Worm (Caenorhabditis elegans) whole organism, L4 larva: ENCODE measurements around the gene cdr-4.

Experiments used
- Y5F2A.4 ChIP-seq: fragments of 200-800 bp; sonication (Bioruptor generic); optimal IDR thresholded peaks from 2 replicates; lab custom pipeline; 2018; ENCODE audit warnings: mild to moderate bottlenecking, missing genetic modification characterization, missing compliant biosample characterization
- aly-2 ChIP-seq: sonication (generic microtip); optimal IDR thresholded peaks from 2 replicates; lab custom pipeline; 2018; ENCODE audit warnings: missing biosample characterization, missing genetic modification characterization
- cey-2 ChIP-seq: sonication (generic microtip); optimal IDR thresholded peaks from 3 replicates; lab custom pipeline; 2017; ENCODE audit warnings: missing genetic modification characterization, mild to moderate bottlenecking, missing compliant biosample characterization, antibody characterized with exemption, borderline replicate concordance; ENCODE audit not compliant: insufficient read depth
- daf-16 ChIP-seq, 3 experiments: sonication (generic microtip); optimal IDR thresholded peaks; 2 replicates each; lab custom pipeline; 2016 to 2017; ENCODE audit warnings: missing genetic modification characterization in 3 of 3, missing genetic modification reagents in 3 of 3, mild to moderate bottlenecking in 2 of 3, missing compliant biosample characterization in 2 of 3, missing biosample characterization in 1 of 3, moderate library complexity in 1 of 3
- gei-8 ChIP-seq: fragments of 200-800 bp; sonication (Bioruptor generic); optimal IDR thresholded peaks from 2 replicates; lab custom pipeline; 2018; ENCODE audit warnings: mild to moderate bottlenecking, missing genetic modification characterization, missing compliant biosample characterization
- lin-39 ChIP-seq: fragments of 150-350 bp; optimal IDR thresholded peaks from 2 replicates; lab custom pipeline; 2014; ENCODE audit warnings: missing biosample characterization, missing genetic modification reagents, missing genetic modification characterization
- mdl-1 ChIP-seq, 2 experiments: fragments of 150-350 bp in 1 of 2; sonication (generic microtip) in 1 of 2; optimal IDR thresholded peaks; 2 replicates each; lab custom pipeline; 2014 to 2017; ENCODE audit warnings: missing biosample characterization in 2 of 2, missing genetic modification characterization in 2 of 2
- nhr-25 ChIP-seq: sonication (generic microtip); optimal IDR thresholded peaks from 2 replicates; lab custom pipeline; 2017; ENCODE audit warnings: missing genetic modification characterization, mild to moderate bottlenecking, missing compliant biosample characterization, antibody characterized with exemption, moderate library complexity, borderline replicate concordance; ENCODE audit not compliant: insufficient read depth
- nhr-28 ChIP-seq: fragments of 150-350 bp; optimal IDR thresholded peaks from 2 replicates; lab custom pipeline; 2014; ENCODE audit warnings: missing biosample characterization, missing genetic modification characterization
- pha-4 ChIP-seq, 2 experiments: fragments of 150-350 bp in 1 of 2; fragments of 200-800 bp in 1 of 2; sonication (Bioruptor generic) in 1 of 2; IDR thresholded peaks in 1 of 2; optimal IDR thresholded peaks in 1 of 2; 2 replicates each; pipeline versions ENCODE4 v1.3.6 to Lab custom; 2014 to 2022; ENCODE audit warnings: missing genetic modification characterization in 2 of 2, missing genetic modification reagents in 2 of 2, missing biosample characterization in 1 of 2, missing compliant biosample characterization in 1 of 2
- snpc-1.2 ChIP-seq: fragments of 200-800 bp; sonication (Bioruptor generic); IDR thresholded peaks from 2 replicates; pipeline ENCODE4 v1.3.6; 2022; ENCODE audit warnings: missing genetic modification reagents, missing genetic modification characterization, missing compliant biosample characterization
- snpc-4 ChIP-seq: fragments of 150-350 bp; optimal IDR thresholded peaks from 2 replicates; lab custom pipeline; 2014; ENCODE audit warnings: missing biosample characterization, missing genetic modification characterization
- zfp-3 ChIP-seq: fragments of 200-800 bp; sonication (Bioruptor generic); conservative IDR thresholded peaks from 2 replicates; pipeline ENCODE4 v1.3.6; 2022; ENCODE audit warnings: missing genetic modification reagents, missing genetic modification characterization, missing compliant biosample characterization

DNA sequence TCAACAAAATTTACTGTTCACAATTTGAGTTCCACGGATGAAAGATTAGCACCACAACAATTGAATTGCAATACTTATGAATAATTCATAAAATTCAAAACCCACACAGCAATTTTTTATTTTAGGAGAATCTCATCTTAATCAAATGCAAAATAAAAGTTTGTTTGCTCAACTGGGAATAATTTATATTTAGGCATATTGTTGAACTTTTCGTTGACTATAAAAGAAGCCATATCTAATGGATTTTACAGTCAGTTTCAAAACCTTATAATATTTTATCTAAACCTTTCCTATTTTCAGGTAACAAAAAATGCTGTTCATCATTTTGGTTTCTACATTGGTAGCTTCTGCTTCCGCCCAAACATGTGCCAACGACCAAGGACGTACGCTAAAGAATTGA, 9.9 kb upstream of the cdr-4 start, which contains the start of gene C54D10.3:
- TF ChIP-seq pha-4 (GFP tag; IDR thresholded peaks at IDR 0.05; lab: Robert Waterston, UW), result no peak
- TF ChIP-seq pha-4 (tag; optimal IDR thresholded peaks at IDR 0.05; lab: Kevin White, UChicago), result no peak
- no peak for TF ChIP-seq aly-2 (tag; lab: Kevin White, UChicago)
- no peak for TF ChIP-seq cey-2 (tag; lab: Kevin White, UChicago)
- no peak for TF ChIP-seq zfp-3 (GFP tag; lab: Robert Waterston, UW)
- no peak for TF ChIP-seq nhr-28 (tag; lab: Kevin White, UChicago)
- TF ChIP-seq snpc-1.2, result no peak
- TF ChIP-seq snpc-4 (tag; lab: Kevin White, UChicago), result no peak
- no peak for TF ChIP-seq gei-8 (GFP tag; lab: Kevin White, UChicago)
- no peak for TF ChIP-seq mdl-1 (tag; optimal IDR thresholded peaks at IDR 0.05; lab: Kevin White, UChicago)
- no peak for TF ChIP-seq nhr-25 (tag; lab: Kevin White, UChicago)
- TF ChIP-seq Y5F2A.4 (GFP tag; lab: Kevin White, UChicago), result no peak
- no peak for TF ChIP-seq daf-16 (GFP tag; optimal IDR thresholded peaks at IDR 0.05; lab: Kevin White, UChicago)
- no peak for TF ChIP-seq daf-16 (tag; optimal IDR thresholded peaks at IDR 0.05; lab: Kevin White, UChicago)
- TF ChIP-seq lin-39, result no peak
